Worm (Caenorhabditis elegans) whole organism, mixed stage, embryonic: ENCODE results near the gene bir-1.

ENCODE experiments used
- M03D4.4 ChIP-seq: sonication (generic microtip); optimal IDR thresholded peaks from 2 replicates; lab custom pipeline; 2017; ENCODE audit warnings: mild to moderate bottlenecking, missing genetic modification characterization, missing compliant biosample characterization
- blmp-1 ChIP-seq: fragments of 150-350 bp; optimal IDR thresholded peaks from 2 replicates; lab custom pipeline; 2014; ENCODE audit warnings: missing biosample characterization, missing genetic modification characterization
- ceh-39 ChIP-seq: fragments of 150-350 bp; optimal IDR thresholded peaks from 2 replicates; lab custom pipeline; 2014; ENCODE audit warnings: missing biosample characterization, missing genetic modification characterization
- elt-1 ChIP-seq: sonication (generic microtip); optimal IDR thresholded peaks from 2 replicates; lab custom pipeline; 2017; ENCODE audit warnings: missing genetic modification characterization, mild to moderate bottlenecking, missing compliant biosample characterization, antibody characterized with exemption, moderate library complexity, borderline replicate concordance; ENCODE audit not compliant: insufficient read depth
- elt-3 ChIP-seq: fragments of 150-350 bp; optimal IDR thresholded peaks from 2 replicates; lab custom pipeline; 2014; ENCODE audit warnings: missing biosample characterization, missing genetic modification characterization
- hlh-1 ChIP-seq: fragments of 150-350 bp; optimal IDR thresholded peaks from 2 replicates; lab custom pipeline; 2014; ENCODE audit warnings: missing biosample characterization, missing genetic modification reagents, missing genetic modification characterization
- mab-5 ChIP-seq: fragments of 150-350 bp; optimal IDR thresholded peaks from 2 replicates; lab custom pipeline; 2014; ENCODE audit warnings: missing biosample characterization, missing genetic modification characterization
- nhr-12 ChIP-seq: fragments of 150-350 bp; optimal IDR thresholded peaks from 2 replicates; lab custom pipeline; 2014; ENCODE audit warnings: missing biosample characterization, missing genetic modification characterization
- snpc-4 ChIP-seq: fragments of 150-350 bp; optimal IDR thresholded peaks from 2 replicates; lab custom pipeline; 2014; ENCODE audit warnings: missing biosample characterization, missing genetic modification characterization
- tbx-8 ChIP-seq: fragments of 200-800 bp; sonication (Bioruptor generic); optimal IDR thresholded peaks from 2 replicates; lab custom pipeline; 2018; ENCODE audit warnings: mild to moderate bottlenecking, missing genetic modification characterization, moderate library complexity, missing compliant biosample characterization
- zip-8 ChIP-seq: fragments of 150-350 bp; optimal IDR thresholded peaks from 2 replicates; lab custom pipeline; 2014; ENCODE audit warnings: missing biosample characterization, missing genetic modification characterization

DNA sequence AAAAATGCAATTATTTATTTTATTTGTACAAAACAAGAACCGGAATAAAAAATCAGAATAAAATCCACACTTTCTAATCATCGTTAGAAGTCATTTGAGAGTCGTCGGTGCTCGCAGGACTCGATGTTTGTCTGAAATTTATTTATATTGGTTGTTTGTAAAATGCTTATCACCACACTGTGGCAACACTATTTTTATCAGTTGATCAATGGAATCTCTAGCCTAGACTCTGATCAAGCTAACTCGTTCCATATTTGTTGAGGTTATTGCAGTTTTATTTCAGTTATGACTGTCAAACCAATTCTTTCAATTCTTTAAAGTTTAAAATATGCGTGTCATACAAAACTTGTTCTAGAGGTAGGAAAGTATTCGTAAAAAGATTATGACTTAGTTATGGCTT, 39.8 kb upstream of the bir-1 start, which contains the start of gene dhs-20:
- TF ChIP-seq blmp-1 (tag; lab: Kevin White, UChicago) (no peak), elt-1 (tag; lab: Kevin White, UChicago) (no peak), M03D4.4 (no peak), mab-5 (no peak), tbx-8 (GFP tag; lab: Kevin White, UChicago) (no peak), elt-3 (no peak), ceh-39 (no peak), snpc-4 (tag; lab: Kevin White, UChicago) (no peak), hlh-1 (tag; lab: Kevin White, UChicago) (no peak), zip-8 (no peak), nhr-12 (no peak)
